Fruit fly (Drosophila melanogaster) whole organism, embryonic: ENCODE measurements around the gene Desat1.

ENCODE experiments used
- Aef1 ChIP-seq: fragments of 200-800 bp; sonication (Bioruptor generic); IDR thresholded peaks from 3 replicates; pipeline ENCODE4 v1.3.6; 2022; ENCODE audit warnings: missing biosample characterization, missing genetic modification characterization
- Bgb ChIP-seq: fragments of 200-800 bp; sonication (Bioruptor generic); IDR thresholded peaks from 2 replicates; pipeline ENCODE4 v1.3.6; 2022; ENCODE audit warnings: missing biosample characterization, missing genetic modification characterization; ENCODE audit not compliant: partially characterized antibody
- CG10147 ChIP-seq: fragments of 200-800 bp; sonication (Bioruptor generic); optimal IDR thresholded peaks from 2 replicates; lab custom pipeline; 2019; ENCODE audit warnings: missing biosample characterization, mild to moderate bottlenecking, missing genetic modification characterization, moderate library complexity
- CG10979 ChIP-seq: fragments of 200-800 bp; sonication (Bioruptor generic); optimal IDR thresholded peaks from 2 replicates; lab custom pipeline; 2018; ENCODE audit warnings: missing biosample characterization, mild to moderate bottlenecking, missing genetic modification characterization, moderate library complexity
- CG11093 ChIP-seq: fragments of 200-800 bp; sonication (Bioruptor generic); IDR thresholded peaks from 3 replicates; pipeline ENCODE4 v1.3.6; 2022; ENCODE audit warnings: missing biosample characterization, missing genetic modification characterization
- CG12104 ChIP-seq: fragments of 200-800 bp; sonication (Bioruptor generic); optimal IDR thresholded peaks from 3 replicates; lab custom pipeline; 2016; ENCODE audit warnings: missing biosample characterization, missing genetic modification characterization
- CG12942 ChIP-seq: fragments of 200-800 bp; sonication (Bioruptor generic); optimal IDR thresholded peaks from 3 replicates; lab custom pipeline; 2016; ENCODE audit warnings: missing biosample characterization, missing genetic modification characterization
- CG14965 ChIP-seq: fragments of 200-800 bp; sonication (Bioruptor generic); optimal IDR thresholded peaks from 2 replicates; lab custom pipeline; 2016; ENCODE audit warnings: missing biosample characterization, missing genetic modification characterization, borderline replicate concordance
- CG17568 ChIP-seq: fragments of 200-800 bp; sonication (Bioruptor generic); optimal IDR thresholded peaks from 2 replicates; lab custom pipeline; 2018; ENCODE audit warnings: missing biosample characterization, mild to moderate bottlenecking, missing genetic modification characterization, moderate library complexity
- CG17802 ChIP-seq: fragments of 200-800 bp; sonication (Bioruptor generic); optimal IDR thresholded peaks from 2 replicates; lab custom pipeline; 2018; ENCODE audit warnings: missing biosample characterization, mild to moderate bottlenecking, missing genetic modification characterization, moderate library complexity
- CG18011 ChIP-seq: fragments of 200-800 bp; sonication (Bioruptor generic); optimal IDR thresholded peaks from 2 replicates; lab custom pipeline; 2017; ENCODE audit warnings: missing biosample characterization, missing genetic modification characterization, mild to moderate bottlenecking, moderate library complexity, missing genotype
- CG32532 ChIP-seq: fragments of 200-800 bp; sonication (Bioruptor generic); IDR thresholded peaks from 2 replicates; pipeline ENCODE4 v1.3.6; 2022; ENCODE audit warnings: missing biosample characterization, missing genetic modification characterization
- CG33557 ChIP-seq: fragments of 200-800 bp; sonication (Bioruptor generic); optimal IDR thresholded peaks from 2 replicates; lab custom pipeline; 2019; ENCODE audit warnings: missing biosample characterization, mild to moderate bottlenecking, missing genetic modification characterization, moderate library complexity
- CG34376 ChIP-seq: fragments of 200-800 bp; sonication (Bioruptor generic); optimal IDR thresholded peaks from 2 replicates; lab custom pipeline; 2018; ENCODE audit warnings: missing biosample characterization, mild to moderate bottlenecking, missing genetic modification characterization
- CG34422 ChIP-seq: fragments of 200-800 bp; sonication (Bioruptor generic); IDR thresholded peaks from 3 replicates; pipeline ENCODE4 v1.3.6; 2022; ENCODE audit warnings: missing biosample characterization, missing genetic modification characterization
- CG3726 ChIP-seq: fragments of 200-800 bp; sonication (Bioruptor generic); IDR thresholded peaks from 3 replicates; pipeline ENCODE4, ENCODE4 v1.3.6; 2022; ENCODE audit warnings: missing biosample characterization, missing genetic modification characterization
- CG4424 ChIP-seq: fragments of 200-800 bp; sonication (Bioruptor generic); optimal IDR thresholded peaks from 3 replicates; lab custom pipeline; 2016; ENCODE audit warnings: missing biosample characterization, missing genetic modification characterization
- CG5245 ChIP-seq: fragments of 200-800 bp; sonication (Bioruptor generic); optimal IDR thresholded peaks from 3 replicates; lab custom pipeline; 2016; ENCODE audit warnings: missing biosample characterization, missing genetic modification characterization
- CG7963 ChIP-seq: fragments of 200-800 bp; sonication (Bioruptor generic); IDR thresholded peaks from 3 replicates; pipeline ENCODE4 v1.3.6; 2022; ENCODE audit warnings: missing biosample characterization, missing genetic modification characterization; ENCODE audit not compliant: partially characterized antibody
- CG8388 ChIP-seq: fragments of 200-800 bp; sonication (Bioruptor generic); optimal IDR thresholded peaks from 2 replicates; lab custom pipeline; 2019; ENCODE audit warnings: missing biosample characterization, mild to moderate bottlenecking, missing genetic modification characterization, moderate library complexity
- CG9727 ChIP-seq: fragments of 200-800 bp; sonication (Bioruptor generic); optimal IDR thresholded peaks from 3 replicates; lab custom pipeline; 2017; ENCODE audit warnings: missing biosample characterization, mild to moderate bottlenecking, missing genetic modification characterization
- CoRest ChIP-seq: fragments of 200-800 bp; sonication (Bioruptor generic); optimal IDR thresholded peaks from 3 replicates; lab custom pipeline; 2018; ENCODE audit warnings: missing biosample characterization, mild to moderate bottlenecking, missing genetic modification characterization, moderate library complexity
- Hmx ChIP-seq: fragments of 200-800 bp; sonication (Bioruptor generic); optimal IDR thresholded peaks from 2 replicates; lab custom pipeline; 2016; ENCODE audit warnings: missing biosample characterization, missing genetic modification characterization
- Jarid2 ChIP-seq: fragments of 200-800 bp; sonication (Bioruptor generic); optimal IDR thresholded peaks from 3 replicates; lab custom pipeline; 2017; ENCODE audit warnings: mild to moderate bottlenecking, missing biosample characterization, missing genetic modification reagents, missing genetic modification characterization
- Nf-YB ChIP-seq: fragments of 200-800 bp; sonication (Bioruptor generic); optimal IDR thresholded peaks from 3 replicates; lab custom pipeline; 2019; ENCODE audit warnings: missing biosample characterization, mild to moderate bottlenecking, missing genetic modification characterization, moderate library complexity
- Poxn ChIP-seq: fragments of 200-800 bp; sonication (Bioruptor generic); IDR thresholded peaks from 2 replicates; pipeline ENCODE4 v1.3.6; 2022; ENCODE audit warnings: missing biosample characterization, missing genetic modification characterization
- Rx ChIP-seq: fragments of 200-800 bp; sonication (Bioruptor generic); IDR thresholded peaks from 2 replicates; pipeline ENCODE4 v1.3.6; 2022; ENCODE audit warnings: missing biosample characterization, missing genetic modification characterization
- amos ChIP-seq: fragments of 200-800 bp; sonication (Bioruptor generic); IDR thresholded peaks from 2 replicates; pipeline ENCODE4 v1.3.6; 2022; ENCODE audit warnings: missing biosample characterization, missing genetic modification characterization; ENCODE audit not compliant: partially characterized antibody
- ato ChIP-seq: fragments of 200-800 bp; sonication (Bioruptor generic); IDR thresholded peaks from 2 replicates; pipeline ENCODE4 v1.3.6; 2022; ENCODE audit warnings: missing biosample characterization, missing genetic modification characterization; ENCODE audit not compliant: partially characterized antibody
- bigmax ChIP-seq: fragments of 200-800 bp; sonication (Bioruptor generic); optimal IDR thresholded peaks from 2 replicates; lab custom pipeline; 2018; ENCODE audit warnings: missing biosample characterization, mild to moderate bottlenecking, missing genetic modification characterization
- bsh ChIP-seq, 2 experiments: fragments of 200-800 bp; sonication (Bioruptor generic); optimal IDR thresholded peaks; 2 replicates each; lab custom pipeline; 2017 to 2018; ENCODE audit warnings: mild to moderate bottlenecking in 2 of 2, missing biosample characterization in 2 of 2, missing genetic modification characterization in 2 of 2, moderate library complexity in 1 of 2
- chinmo ChIP-seq: fragments of 200-800 bp; sonication (Bioruptor generic); IDR thresholded peaks from 4 replicates; pipeline ENCODE4 v1.3.6; 2022; ENCODE audit warnings: missing biosample characterization, missing genetic modification characterization; ENCODE audit not compliant: partially characterized antibody
- dan ChIP-seq: fragments of 200-800 bp; sonication (Bioruptor generic); IDR thresholded peaks from 2 replicates; pipeline ENCODE4 v1.3.6; 2022; ENCODE audit warnings: missing biosample characterization, missing genetic modification characterization
- eve ChIP-seq, 2 experiments: fragments of >200 bp; optimal IDR thresholded peaks; 2 replicates each; lab custom pipeline; 2017; ENCODE audit warnings: missing biosample characterization in 2 of 2, missing genetic modification characterization in 2 of 2
- ewg ChIP-seq: fragments of 200-800 bp; sonication (Bioruptor generic); optimal IDR thresholded peaks from 3 replicates; lab custom pipeline; 2017; ENCODE audit warnings: mild to moderate bottlenecking, missing biosample characterization, missing genetic modification reagents, missing genetic modification characterization
- grn ChIP-seq: fragments of 200-800 bp; sonication (Bioruptor generic); optimal IDR thresholded peaks from 3 replicates; lab custom pipeline; 2017; ENCODE audit warnings: missing biosample characterization, missing genetic modification characterization
- ham ChIP-seq: fragments of 200-800 bp; sonication (Bioruptor generic); IDR thresholded peaks from 2 replicates; pipeline ENCODE4 v1.3.6; 2022; ENCODE audit warnings: missing biosample characterization, missing genetic modification characterization
- hbn ChIP-seq: fragments of 200-800 bp; sonication (Bioruptor generic); IDR thresholded peaks from 2 replicates; pipeline ENCODE4 v1.3.6; 2022; ENCODE audit warnings: missing biosample characterization, missing genetic modification characterization; ENCODE audit not compliant: partially characterized antibody
- nmo ChIP-seq: fragments of 200-800 bp; sonication (Bioruptor generic); optimal IDR thresholded peaks from 2 replicates; lab custom pipeline; 2018; ENCODE audit warnings: missing biosample characterization, mild to moderate bottlenecking, missing genetic modification characterization, moderate library complexity
- prd ChIP-seq, 3 experiments: fragments of >200 bp in 2 of 3; fragments of 200-800 bp in 1 of 3; sonication (Bioruptor generic) in 1 of 3; optimal IDR thresholded peaks in 2 of 3; IDR thresholded peaks in 1 of 3; 2 replicates in 2 of 3; 3 replicates in 1 of 3; pipeline versions ENCODE4 v1.3.6 to Lab custom; 2017 to 2022; ENCODE audit warnings: missing biosample characterization in 1 of 3, missing genetic modification characterization in 1 of 3
- repo ChIP-seq: fragments of 200-800 bp; sonication (Bioruptor generic); optimal IDR thresholded peaks from 2 replicates; lab custom pipeline; 2016; ENCODE audit warnings: missing biosample characterization, missing genetic modification characterization
- rib ChIP-seq: fragments of 200-800 bp; sonication (Bioruptor generic); IDR thresholded peaks from 2 replicates; pipeline ENCODE4 v1.3.6; 2022; ENCODE audit warnings: missing biosample characterization, missing genetic modification characterization
- schlank ChIP-seq: fragments of 200-800 bp; sonication (Bioruptor generic); optimal IDR thresholded peaks from 2 replicates; lab custom pipeline; 2018; ENCODE audit warnings: missing biosample characterization, mild to moderate bottlenecking, missing genetic modification characterization
- sisA ChIP-seq: fragments of 200-800 bp; sonication (Bioruptor generic); IDR thresholded peaks from 2 replicates; pipeline ENCODE4 v1.3.6; 2022; ENCODE audit warnings: missing biosample characterization, missing genetic modification characterization
- tio ChIP-seq: fragments of 200-800 bp; sonication (Bioruptor generic); optimal IDR thresholded peaks from 2 replicates; lab custom pipeline; 2017; ENCODE audit warnings: missing biosample characterization, missing genetic modification characterization, inconsistent platforms
- vvl ChIP-seq: fragments of 200-800 bp; sonication (Bioruptor generic); IDR thresholded peaks from 2 replicates; pipeline ENCODE4 v1.3.6; 2022; ENCODE audit warnings: missing biosample characterization, missing genetic modification characterization
- wek ChIP-seq: fragments of 200-800 bp; sonication (Bioruptor generic); optimal IDR thresholded peaks from 3 replicates; lab custom pipeline; 2018; ENCODE audit warnings: missing biosample characterization, mild to moderate bottlenecking, missing genetic modification characterization, moderate library complexity

Gene Desat1

DNA sequence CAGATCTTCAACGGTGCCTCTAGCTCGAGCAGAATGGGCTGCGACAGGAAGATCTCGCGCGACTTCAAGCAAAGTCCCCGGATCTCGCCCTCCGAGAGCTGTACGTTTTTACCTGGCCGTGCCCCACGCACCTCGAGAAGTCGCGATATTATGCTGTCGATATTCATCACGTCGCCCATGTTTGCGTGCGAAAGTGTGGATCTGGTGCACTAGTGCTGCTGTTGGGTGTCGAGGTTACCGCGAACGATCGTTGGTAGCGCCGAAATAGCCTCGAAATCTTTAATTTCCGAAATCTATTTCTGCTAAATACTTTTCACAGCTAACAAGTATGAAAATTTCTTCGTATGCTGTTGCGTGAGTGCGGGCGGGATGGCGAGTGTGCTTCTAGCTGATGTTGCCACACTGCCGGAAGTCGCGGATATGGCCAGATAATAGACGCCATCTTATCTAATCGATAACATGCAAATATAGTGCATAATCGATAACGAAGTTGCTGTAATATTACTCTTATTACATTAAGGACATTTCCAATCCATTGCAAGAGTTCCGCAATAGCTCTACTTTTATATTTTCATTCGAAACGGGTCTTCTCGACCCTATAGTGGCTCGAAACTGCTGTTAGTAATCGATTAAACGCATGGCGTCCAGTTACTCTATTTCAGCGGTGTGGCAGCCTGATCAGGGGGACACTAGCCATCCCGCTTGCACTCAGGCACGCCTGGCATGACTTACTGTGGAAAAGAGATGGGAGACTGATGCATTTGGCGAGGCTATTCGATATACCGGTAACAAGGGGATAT, 13.7 kb upstream of the Desat1 start, which contains the start of gene Pp1-87B (continued):
- TF ChIP-seq CG9727 (peak; percentile 39), bsh (GFP tag; optimal IDR thresholded peaks at IDR 0.05; lab: Kevin White, UChicago) (no peak), Nf-YB (peak; percentile 13), Poxn (GFP tag; lab: Robert Waterston, UW) (no peak), bigmax (GFP tag; lab: Kevin White, UChicago) (no peak), CG12942 (GFP tag; lab: Kevin White, UChicago) (no peak), CG14965 (GFP tag; lab: Kevin White, UChicago) (no peak), CG12104 (GFP tag; lab: Kevin White, UChicago) (peak; percentile 36), Aef1 (GFP tag; lab: Robert Waterston, UW) (no peak), schlank (tag; lab: Kevin White, UChicago) (no peak), CG18011 (no peak), prd (optimal IDR thresholded peaks at IDR 0.05; lab: Kevin White, UChicago) (no peak), prd (GFP tag; IDR thresholded peaks at IDR 0.05; lab: Robert Waterston, UW) (peak; percentile 22; the same call in 1 of the 3 replicates), amos (peak; percentile 25; the same call in 1 of the 2 replicates), CG11093 (no peak), Rx (GFP tag; lab: Robert Waterston, UW) (no peak), Hmx (GFP tag; lab: Kevin White, UChicago) (no peak), repo (GFP tag; lab: Kevin White, UChicago) (no peak), ato (GFP tag; lab: Robert Waterston, UW) (no peak), CG33557 (GFP tag; lab: Kevin White, UChicago) (no peak), wek (GFP tag; lab: Kevin White, UChicago) (no peak), grn (GFP tag; lab: Kevin White, UChicago) (no peak), ham (GFP tag; lab: Robert Waterston, UW) (no peak), CG3726 (GFP tag; lab: Robert Waterston, UW) (no peak), Bgb (GFP tag; lab: Robert Waterston, UW) (no peak), CG32532 (GFP tag; lab: Robert Waterston, UW) (no peak), ewg (GFP tag; lab: Kevin White, UChicago) (no peak), CG10979 (tag; lab: Kevin White, UChicago) (no peak), vvl (peak; percentile 25; the same call in 1 of the 2 replicates), sisA (no peak), Jarid2 (GFP tag; lab: Kevin White, UChicago) (no peak), CG34376 (GFP tag; lab: Kevin White, UChicago) (peak; percentile 9), rib (no peak), CG17802 (no peak), dan (GFP tag; lab: Robert Waterston, UW) (no peak), eve (GFP tag; optimal IDR thresholded peaks at IDR 0.05; lab: Kevin White, UChicago) (no peak), tio (no peak), CG17568 (GFP tag; lab: Kevin White, UChicago) (no peak), CG7963 (GFP tag; lab: Robert Waterston, UW) (no peak), CG8388 (GFP tag; lab: Kevin White, UChicago) (no peak), CG5245 (GFP tag; lab: Kevin White, UChicago) (no peak), hbn (0 out of 2 replicates have a peak, but pooled peaks have one; percentile 28), CoRest (tag; lab: Kevin White, UChicago) (peak; percentile 63), CG4424 (GFP tag; lab: Kevin White, UChicago) (peak; percentile 8), CG34422 (GFP tag; lab: Robert Waterston, UW) (peak; percentile 31; the same call in 1 of the 3 replicates), chinmo (GFP tag; lab: Robert Waterston, UW) (no peak), CG10147 (no peak), nmo (GFP tag; lab: Kevin White, UChicago) (peak; percentile 72)
